Fruit fly (Drosophila melanogaster): ENCODE measurements around the gene IKKbeta.

Gene IKKbeta

dm6 chr3R:16011698-16012332, 37.4 kb downstream of the IKKbeta start:
- TF ChIP-seq CG8478 (optimal IDR thresholded peaks at IDR 0.05) (no peak), EcR (GFP tag; optimal IDR thresholded peaks at IDR 0.05) (no peak), psq (optimal IDR thresholded peaks at IDR 0.05) (no peak), Dll (optimal IDR thresholded peaks at IDR 0.05) (no peak), usp (GFP tag; optimal IDR thresholded peaks at IDR 0.05) (no peak), pan (optimal IDR thresholded peaks at IDR 0.05) (no peak)

- TF ChIP-seq usp (GFP tag; optimal IDR thresholded peaks at IDR 0.05) (no peak), CG8478 (optimal IDR thresholded peaks at IDR 0.05) (no peak), Dll (optimal IDR thresholded peaks at IDR 0.05) (no peak)
Observed at dm6 chr3R:16010009-16010505, 39.2 kb downstream of the IKKbeta start.

- TF ChIP-seq pan (optimal IDR thresholded peaks at IDR 0.05) (no peak), psq (optimal IDR thresholded peaks at IDR 0.05) (no peak), usp (GFP tag; optimal IDR thresholded peaks at IDR 0.05) (no peak), CG8478 (optimal IDR thresholded peaks at IDR 0.05) (no peak), Dll (optimal IDR thresholded peaks at IDR 0.05) (no peak), EcR (GFP tag; optimal IDR thresholded peaks at IDR 0.05) (no peak)
Observed at dm6 chr3R:16009030-16009429, 40.2 kb downstream of the IKKbeta start, which contains the start of gene GATAe. GATAe (plus strand) TSS chr3R:16009105.

dm6 chr3R:16008300-16008699, 40.9 kb downstream of the IKKbeta start:
- TF ChIP-seq CG8478 (optimal IDR thresholded peaks at IDR 0.05) (no peak), psq (optimal IDR thresholded peaks at IDR 0.05) (no peak), EcR (GFP tag; optimal IDR thresholded peaks at IDR 0.05) (no peak), usp (GFP tag; optimal IDR thresholded peaks at IDR 0.05) (no peak), Dll (optimal IDR thresholded peaks at IDR 0.05) (no peak), pan (optimal IDR thresholded peaks at IDR 0.05) (no peak)

dm6 chr3R:16006806-16007556, 42.2 kb downstream of the IKKbeta start:
- no peak for TF ChIP-seq CG8478 (optimal IDR thresholded peaks at IDR 0.05)
- TF ChIP-seq psq (optimal IDR thresholded peaks at IDR 0.05): no peak
- no peak for TF ChIP-seq Dll (optimal IDR thresholded peaks at IDR 0.05)
- no peak for TF ChIP-seq usp (GFP tag; optimal IDR thresholded peaks at IDR 0.05)
- TF ChIP-seq EcR (GFP tag; optimal IDR thresholded peaks at IDR 0.05): no peak
- TF ChIP-seq pan (optimal IDR thresholded peaks at IDR 0.05): no peak

dm6 chr3R:16005943-16006342, 43.3 kb downstream of the IKKbeta start:
- TF ChIP-seq Dll (optimal IDR thresholded peaks at IDR 0.05) (no peak), pan (optimal IDR thresholded peaks at IDR 0.05) (no peak)

dm6 chr3R:16004691-16005474, 44.3 kb downstream of the IKKbeta start:
- TF ChIP-seq Dll (optimal IDR thresholded peaks at IDR 0.05) (no peak), psq (optimal IDR thresholded peaks at IDR 0.05) (no peak), usp (GFP tag; optimal IDR thresholded peaks at IDR 0.05) (no peak), pan (optimal IDR thresholded peaks at IDR 0.05) (no peak), EcR (GFP tag; optimal IDR thresholded peaks at IDR 0.05) (no peak)

- TF ChIP-seq EcR (GFP tag; optimal IDR thresholded peaks at IDR 0.05): no peak
- no peak for TF ChIP-seq usp (GFP tag; optimal IDR thresholded peaks at IDR 0.05)
- TF ChIP-seq psq (optimal IDR thresholded peaks at IDR 0.05): no peak
- no peak for TF ChIP-seq Dll (optimal IDR thresholded peaks at IDR 0.05)
Observed at dm6 chr3R:16004015-16004414, 45.2 kb downstream of the IKKbeta start.

dm6 chr3R:15998972-15999721, 50.1 kb downstream of the IKKbeta start:
- TF ChIP-seq usp (GFP tag; optimal IDR thresholded peaks at IDR 0.05): no peak
- TF ChIP-seq Dll (optimal IDR thresholded peaks at IDR 0.05): no peak
- TF ChIP-seq psq (optimal IDR thresholded peaks at IDR 0.05): no peak
- no peak for TF ChIP-seq CG8478 (optimal IDR thresholded peaks at IDR 0.05)
- no peak for TF ChIP-seq EcR (GFP tag; optimal IDR thresholded peaks at IDR 0.05)
- no peak for TF ChIP-seq pan (optimal IDR thresholded peaks at IDR 0.05)
